Worm (Caenorhabditis elegans) whole organism, L2 larva: ENCODE data around the gene npr-13.

Experiments used
- lsy-2 ChIP-seq, 2 experiments: fragments of 150-350 bp in 1 of 2; sonication (generic microtip) in 1 of 2; optimal IDR thresholded peaks; 2 replicates each; lab custom pipeline; 2014 to 2017; ENCODE audit warnings: missing biosample characterization in 2 of 2, missing genetic modification characterization in 2 of 2
- zag-1 ChIP-seq: fragments of 150-350 bp; optimal IDR thresholded peaks from 2 replicates; lab custom pipeline; 2014; ENCODE audit warnings: missing biosample characterization, missing genetic modification characterization

DNA sequence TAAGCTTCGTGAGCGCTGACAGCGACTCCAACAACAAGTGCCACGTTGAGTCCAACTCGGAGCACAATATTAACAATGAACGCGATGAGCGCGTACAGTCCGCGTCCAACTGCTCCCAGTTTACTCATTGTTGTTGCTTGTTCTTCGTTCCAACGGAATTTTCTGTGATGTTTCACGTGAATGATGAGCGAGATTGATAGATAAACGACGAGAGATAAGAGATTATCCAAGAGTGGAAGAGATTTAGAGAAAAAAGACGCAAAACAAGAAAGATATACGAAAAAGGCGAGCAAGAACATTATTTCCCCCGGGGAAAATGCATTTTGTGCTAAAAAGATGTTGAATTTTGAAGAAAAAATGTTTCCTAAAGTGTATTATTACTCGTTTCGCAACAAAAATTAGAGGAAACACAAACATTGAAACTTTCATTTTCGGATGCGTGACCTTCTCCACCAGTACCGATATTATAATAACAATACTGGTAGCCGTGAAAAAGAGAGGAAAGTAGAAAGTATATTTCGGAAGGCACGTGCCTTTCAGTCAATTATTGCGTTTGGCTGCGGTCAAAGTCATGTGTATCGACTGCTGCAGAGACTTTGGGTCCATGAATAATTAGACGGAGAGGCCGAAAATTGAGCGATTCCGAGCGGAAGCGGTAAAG is 26.8 kb downstream of the npr-13 start:
- TF ChIP-seq lsy-2 (tag; optimal IDR thresholded peaks at IDR 0.05; lab: Kevin White, UChicago) (peak in 1 of 2 experiments; percentile 16), zag-1 (tag; lab: Kevin White, UChicago) (no peak)
